Worm (Caenorhabditis elegans) whole organism, mixed stage, embryonic: Measurements from ENCODE around the gene nhr-8.
A peak's percentile ranks its signal among the peaks of the same experiment; 100 is the strongest.

Experiments
- M03D4.4 ChIP-seq: sonication (generic microtip); optimal IDR thresholded peaks from 2 replicates; lab custom pipeline; 2017; ENCODE audit warnings: mild to moderate bottlenecking, missing genetic modification characterization, missing compliant biosample characterization
- bed-3 ChIP-seq: fragments of 200-800 bp; sonication (Bioruptor generic); optimal IDR thresholded peaks from 3 replicates; lab custom pipeline; 2018; ENCODE audit warnings: mild to moderate bottlenecking, missing genetic modification characterization, moderate library complexity, missing compliant biosample characterization
- blmp-1 ChIP-seq: fragments of 150-350 bp; optimal IDR thresholded peaks from 2 replicates; lab custom pipeline; 2014; ENCODE audit warnings: missing biosample characterization, missing genetic modification characterization
- ceh-39 ChIP-seq: fragments of 150-350 bp; optimal IDR thresholded peaks from 2 replicates; lab custom pipeline; 2014; ENCODE audit warnings: missing biosample characterization, missing genetic modification characterization
- ceh-43 ChIP-seq: fragments of 200-800 bp; sonication (Bioruptor generic); optimal IDR thresholded peaks from 2 replicates; lab custom pipeline; 2018; ENCODE audit warnings: mild to moderate bottlenecking, missing genetic modification characterization, moderate library complexity, missing compliant biosample characterization
- ceh-83 ChIP-seq: fragments of 200-800 bp; sonication (Bioruptor generic); optimal IDR thresholded peaks from 2 replicates; lab custom pipeline; 2018; ENCODE audit warnings: mild to moderate bottlenecking, missing genetic modification characterization, missing compliant biosample characterization
- ces-1 ChIP-seq: fragments of 150-350 bp; optimal IDR thresholded peaks from 2 replicates; lab custom pipeline; 2014; ENCODE audit warnings: missing biosample characterization, missing genetic modification reagents, missing genetic modification characterization
- drap-1 ChIP-seq: fragments of 200-800 bp; sonication (Bioruptor generic); optimal IDR thresholded peaks from 3 replicates; lab custom pipeline; 2018; ENCODE audit warnings: mild to moderate bottlenecking, missing genetic modification characterization, missing compliant biosample characterization
- elt-1 ChIP-seq: sonication (generic microtip); optimal IDR thresholded peaks from 2 replicates; lab custom pipeline; 2017; ENCODE audit warnings: missing genetic modification characterization, mild to moderate bottlenecking, missing compliant biosample characterization, antibody characterized with exemption, moderate library complexity, borderline replicate concordance; ENCODE audit not compliant: insufficient read depth
- elt-3 ChIP-seq: fragments of 150-350 bp; optimal IDR thresholded peaks from 2 replicates; lab custom pipeline; 2014; ENCODE audit warnings: missing biosample characterization, missing genetic modification characterization
- flh-1 ChIP-seq: fragments of 200-800 bp; sonication (Bioruptor generic); optimal IDR thresholded peaks from 2 replicates; lab custom pipeline; 2018; ENCODE audit warnings: mild to moderate bottlenecking, missing genetic modification characterization, moderate library complexity, missing compliant biosample characterization
- ham-2 ChIP-seq: fragments of 200-800 bp; sonication (Bioruptor generic); optimal IDR thresholded peaks from 2 replicates; lab custom pipeline; 2018; ENCODE audit warnings: mild to moderate bottlenecking, missing genetic modification characterization, missing compliant biosample characterization
- hlh-1 ChIP-seq: fragments of 150-350 bp; optimal IDR thresholded peaks from 2 replicates; lab custom pipeline; 2014; ENCODE audit warnings: missing biosample characterization, missing genetic modification reagents, missing genetic modification characterization
- lin-13 ChIP-seq: fragments of 150-350 bp; optimal IDR thresholded peaks from 2 replicates; lab custom pipeline; 2014; ENCODE audit warnings: missing biosample characterization, missing genetic modification characterization
- lin-32 ChIP-seq: fragments of 200-800 bp; sonication (Bioruptor generic); optimal IDR thresholded peaks from 2 replicates; lab custom pipeline; 2018; ENCODE audit warnings: mild to moderate bottlenecking, missing genetic modification characterization, missing compliant biosample characterization
- lsy-2 ChIP-seq: fragments of 150-350 bp; optimal IDR thresholded peaks from 2 replicates; lab custom pipeline; 2014; ENCODE audit warnings: missing biosample characterization, missing genetic modification characterization
- mab-5 ChIP-seq: fragments of 150-350 bp; optimal IDR thresholded peaks from 2 replicates; lab custom pipeline; 2014; ENCODE audit warnings: missing biosample characterization, missing genetic modification characterization
- mep-1 ChIP-seq: fragments of 150-350 bp; optimal IDR thresholded peaks from 2 replicates; lab custom pipeline; 2017; ENCODE audit warnings: missing biosample characterization, missing genetic modification reagents, missing genetic modification characterization, inconsistent platforms
- mls-2 ChIP-seq: sonication (generic microtip); optimal IDR thresholded peaks from 2 replicates; lab custom pipeline; 2016; ENCODE audit warnings: mild to moderate bottlenecking, missing genetic modification characterization, moderate library complexity, missing compliant biosample characterization
- nhr-12 ChIP-seq: fragments of 150-350 bp; optimal IDR thresholded peaks from 2 replicates; lab custom pipeline; 2014; ENCODE audit warnings: missing biosample characterization, missing genetic modification characterization
- nhr-237 ChIP-seq: fragments of 150-350 bp; optimal IDR thresholded peaks from 2 replicates; lab custom pipeline; 2014; ENCODE audit warnings: missing biosample characterization, missing genetic modification characterization
- nhr-76 ChIP-seq: sonication (generic microtip); optimal IDR thresholded peaks from 2 replicates; lab custom pipeline; 2017; ENCODE audit warnings: missing biosample characterization, missing genetic modification characterization
- pha-4 ChIP-seq: fragments of 150-350 bp; optimal IDR thresholded peaks from 2 replicates; lab custom pipeline; 2018; ENCODE audit warnings: missing biosample characterization, missing genetic modification reagents, missing genetic modification characterization
- sem-2 ChIP-seq: fragments of 200-800 bp; sonication (Bioruptor generic); optimal IDR thresholded peaks from 2 replicates; lab custom pipeline; 2018; ENCODE audit warnings: mild to moderate bottlenecking, missing genetic modification characterization, missing compliant biosample characterization
- snpc-4 ChIP-seq: fragments of 150-350 bp; optimal IDR thresholded peaks from 2 replicates; lab custom pipeline; 2014; ENCODE audit warnings: missing biosample characterization, missing genetic modification characterization
- sptf-1 ChIP-seq: sonication (generic microtip); optimal IDR thresholded peaks from 2 replicates; lab custom pipeline; 2017; ENCODE audit warnings: mild to moderate bottlenecking, missing genetic modification characterization, moderate library complexity, missing compliant biosample characterization
- tbx-8 ChIP-seq: fragments of 200-800 bp; sonication (Bioruptor generic); optimal IDR thresholded peaks from 2 replicates; lab custom pipeline; 2018; ENCODE audit warnings: mild to moderate bottlenecking, missing genetic modification characterization, moderate library complexity, missing compliant biosample characterization
- unc-120 ChIP-seq: sonication (generic microtip); optimal IDR thresholded peaks from 2 replicates; lab custom pipeline; 2017; ENCODE audit warnings: missing genetic modification characterization, missing compliant biosample characterization; ENCODE audit not compliant: poor library complexity, severe bottlenecking
- unc-39 ChIP-seq: fragments of 150-350 bp; optimal IDR thresholded peaks from 2 replicates; lab custom pipeline; 2014; ENCODE audit warnings: missing biosample characterization, missing genetic modification characterization
- unc-62 ChIP-seq: fragments of 150-350 bp; optimal IDR thresholded peaks from 2 replicates; lab custom pipeline; 2014; ENCODE audit warnings: missing biosample characterization, missing genetic modification reagents, missing genetic modification characterization
- zip-8 ChIP-seq: fragments of 150-350 bp; optimal IDR thresholded peaks from 2 replicates; lab custom pipeline; 2014; ENCODE audit warnings: missing biosample characterization, missing genetic modification characterization
- ztf-11 ChIP-seq: fragments of 150-350 bp; optimal IDR thresholded peaks from 2 replicates; lab custom pipeline; 2014; ENCODE audit warnings: missing biosample characterization, missing genetic modification characterization

nhr-8 gene

ce11 chrIV:7734619-7735018 is 23.8 kb downstream of the nhr-8 start, which contains the start of gene clx-1:
Gene clx-1, plus strand, starts transcription at chrIV:7734648.
- TF ChIP-seq bed-3 (GFP tag; lab: Kevin White, UChicago) (no peak), elt-3 (no peak), nhr-237 (tag; lab: Kevin White, UChicago) (no peak), ceh-43 (GFP tag; lab: Kevin White, UChicago) (no peak), unc-39 (no peak), pha-4 (tag; lab: Kevin White, UChicago) (no peak), ham-2 (GFP tag; lab: Kevin White, UChicago) (no peak), flh-1 (GFP tag; lab: Kevin White, UChicago) (no peak), blmp-1 (tag; lab: Kevin White, UChicago) (no peak), M03D4.4 (no peak), ceh-39 (tag; lab: Kevin White, UChicago) (no peak), tbx-8 (GFP tag; lab: Kevin White, UChicago) (no peak), zip-8 (no peak), nhr-12 (tag; lab: Kevin White, UChicago) (no peak), sptf-1 (tag; lab: Kevin White, UChicago) (no peak), drap-1 (GFP tag; lab: Kevin White, UChicago) (no peak), elt-1 (no peak), hlh-1 (no peak), lin-13 (tag; lab: Kevin White, UChicago) (no peak), snpc-4 (tag; lab: Kevin White, UChicago) (no peak)

- TF ChIP-seq M03D4.4 (no peak), ces-1 (GFP tag; lab: Kevin White, UChicago) (peak; percentile 50), lin-13 (tag; lab: Kevin White, UChicago) (no peak), pha-4 (tag; lab: Kevin White, UChicago) (no peak), mab-5 (no peak), nhr-76 (tag; lab: Kevin White, UChicago) (no peak)
Observed at ce11 chrIV:7736616-7737015, 25.8 kb downstream of the nhr-8 start.

ce11 chrIV:7743539-7743938 is 32.8 kb downstream of the nhr-8 start, which contains the start of gene npr-35:
Gene npr-35, plus strand, starts transcription at chrIV:7743839.
- TF ChIP-seq blmp-1 (tag; lab: Kevin White, UChicago): no peak
- TF ChIP-seq lin-32 (GFP tag; lab: Kevin White, UChicago): no peak
- no peak for TF ChIP-seq sem-2
- no peak for TF ChIP-seq mab-5

DNA sequence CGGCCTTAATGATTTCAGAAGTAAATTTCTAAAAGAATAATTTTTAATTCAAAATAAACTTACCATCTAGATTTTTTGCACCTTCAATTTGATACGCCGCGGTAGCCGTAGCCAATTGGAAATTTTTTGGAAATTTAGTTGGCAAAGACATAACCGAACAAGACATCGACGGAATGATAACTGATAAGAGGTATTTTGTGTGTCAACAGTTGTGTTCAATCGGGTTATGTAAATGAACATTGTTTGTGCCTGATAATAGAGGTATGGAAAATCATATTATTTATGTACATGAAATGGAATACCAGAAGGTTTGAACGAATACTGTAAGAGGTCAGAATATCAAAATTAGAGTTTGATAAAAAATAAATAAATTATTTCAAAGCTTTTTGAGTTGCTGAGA is 37.1 kb downstream of the nhr-8 start, which contains the start of gene klo-1:
Gene klo-1 (minus strand): TSS at position 388 of the 400 bp plus-strand sequence.
- TF ChIP-seq unc-120 (tag; lab: Kevin White, UChicago) (no peak), nhr-76 (tag; lab: Kevin White, UChicago) (no peak), flh-1 (GFP tag; lab: Kevin White, UChicago) (no peak), ham-2 (GFP tag; lab: Kevin White, UChicago) (no peak), snpc-4 (tag; lab: Kevin White, UChicago) (no peak), drap-1 (GFP tag; lab: Kevin White, UChicago) (no peak), pha-4 (tag; lab: Kevin White, UChicago) (no peak), nhr-237 (tag; lab: Kevin White, UChicago) (no peak), elt-3 (no peak), ceh-83 (GFP tag; lab: Kevin White, UChicago) (no peak), M03D4.4 (no peak)

- TF ChIP-seq elt-3 (no peak), ces-1 (GFP tag; lab: Kevin White, UChicago) (no peak), ztf-11 (tag; lab: Kevin White, UChicago) (no peak), lin-32 (GFP tag; lab: Kevin White, UChicago) (no peak), elt-1 (no peak), mep-1 (tag; lab: Kevin White, UChicago) (no peak), ceh-83 (GFP tag; lab: Kevin White, UChicago) (no peak)
- TF ChIP-seq, all 35 proteins: peak for 0
Observed at ce11 chrIV:7753108-7753507, 42.3 kb downstream of the nhr-8 start, which contains the start of gene col-14. Gene col-14, plus strand, starts transcription at chrIV:7753408.

ce11 chrIV:7754114-7754513 is 43.3 kb downstream of the nhr-8 start:
- no peak for TF ChIP-seq unc-62 (GFP tag; lab: Kevin White, UChicago)
- no peak for TF ChIP-seq tbx-8 (GFP tag; lab: Kevin White, UChicago)
- TF ChIP-seq bed-3 (GFP tag; lab: Kevin White, UChicago): no peak
- no peak for TF ChIP-seq drap-1 (GFP tag; lab: Kevin White, UChicago)
- TF ChIP-seq nhr-237 (tag; lab: Kevin White, UChicago): no peak
- TF ChIP-seq blmp-1 (tag; lab: Kevin White, UChicago): no peak
- TF ChIP-seq nhr-76 (tag; lab: Kevin White, UChicago): no peak
- TF ChIP-seq snpc-4 (tag; lab: Kevin White, UChicago): no peak
- TF ChIP-seq lin-32 (GFP tag; lab: Kevin White, UChicago): no peak
- no peak for TF ChIP-seq ham-2 (GFP tag; lab: Kevin White, UChicago)
- no peak for TF ChIP-seq ztf-11 (tag; lab: Kevin White, UChicago)
- TF ChIP-seq lsy-2 (tag; lab: Kevin White, UChicago): no peak
- no peak for TF ChIP-seq mls-2
- TF ChIP-seq elt-1: no peak
- no peak for TF ChIP-seq flh-1 (GFP tag; lab: Kevin White, UChicago)
